Fruit fly (Drosophila melanogaster) whole organism, pupa: ENCODE data around the gene IPIP.

ENCODE experiments used
- CG10348 ChIP-seq: fragments of 200-800 bp; sonication (Bioruptor generic); IDR thresholded peaks from 2 replicates; pipeline ENCODE4 v1.3.6; 2022; ENCODE audit warnings: missing biosample characterization, missing genetic modification characterization
- CG12605 ChIP-seq: fragments of 200-800 bp; sonication (Bioruptor generic); IDR thresholded peaks from 2 replicates; pipeline ENCODE4 v1.3.6; 2022; ENCODE audit warnings: missing biosample characterization, missing genetic modification characterization
- CG13204 ChIP-seq: fragments of 200-800 bp; sonication (Bioruptor generic); optimal IDR thresholded peaks from 2 replicates; lab custom pipeline; 2018; ENCODE audit warnings: missing biosample characterization, mild to moderate bottlenecking, missing genetic modification characterization, moderate library complexity
- CG14655 ChIP-seq: fragments of 200-800 bp; sonication (Bioruptor generic); optimal IDR thresholded peaks from 3 replicates; lab custom pipeline; 2017; ENCODE audit warnings: mild to moderate bottlenecking, missing biosample characterization, missing genetic modification reagents, missing genetic modification characterization
- CG15710 ChIP-seq: fragments of 200-800 bp; sonication (Bioruptor generic); optimal IDR thresholded peaks from 2 replicates; lab custom pipeline; 2018; ENCODE audit warnings: missing biosample characterization, mild to moderate bottlenecking, missing genetic modification characterization, moderate library complexity
- CG17806 ChIP-seq: fragments of 200-800 bp; sonication (Bioruptor generic); optimal IDR thresholded peaks from 2 replicates; lab custom pipeline; 2018; ENCODE audit warnings: missing biosample characterization, mild to moderate bottlenecking, missing genetic modification characterization, moderate library complexity
- CG32121 ChIP-seq: fragments of 200-800 bp; sonication (Bioruptor generic); IDR thresholded peaks from 2 replicates; pipeline ENCODE4 v1.3.6; 2022; ENCODE audit warnings: missing biosample characterization, missing genetic modification characterization
- CG34367 ChIP-seq: fragments of 200-800 bp; sonication (Bioruptor generic); optimal IDR thresholded peaks from 2 replicates; lab custom pipeline; 2018; ENCODE audit warnings: missing biosample characterization, mild to moderate bottlenecking, missing genetic modification characterization
- CG4496 ChIP-seq: fragments of 200-800 bp; sonication (Bioruptor generic); IDR thresholded peaks from 3 replicates; pipeline ENCODE4 v1.3.6; 2022; ENCODE audit warnings: missing biosample characterization, missing genetic modification characterization
- CG8301 ChIP-seq: fragments of 200-800 bp; sonication (Bioruptor generic); optimal IDR thresholded peaks from 2 replicates; lab custom pipeline; 2018; ENCODE audit warnings: missing biosample characterization, mild to moderate bottlenecking, missing genetic modification characterization
- CG9948 ChIP-seq: fragments of 200-800 bp; sonication (Bioruptor generic); optimal IDR thresholded peaks from 2 replicates; lab custom pipeline; 2018; ENCODE audit warnings: missing biosample characterization, mild to moderate bottlenecking, missing genetic modification characterization, moderate library complexity
- D1 ChIP-seq: fragments of 200-800 bp; sonication (Bioruptor generic); optimal IDR thresholded peaks from 2 replicates; lab custom pipeline; 2018; ENCODE audit warnings: missing biosample characterization, mild to moderate bottlenecking, missing genetic modification characterization, moderate library complexity
- EcR ChIP-seq: fragments of 200-800 bp; sonication (Bioruptor generic); optimal IDR thresholded peaks from 3 replicates; lab custom pipeline; 2019; ENCODE audit warnings: missing biosample characterization, missing genetic modification characterization, mild to moderate bottlenecking, moderate library complexity, missing genetic modification reagents
- Ets98B ChIP-seq: fragments of 200-800 bp; sonication (Bioruptor generic); IDR thresholded peaks from 2 replicates; pipeline ENCODE4 v1.3.6; 2022; ENCODE audit warnings: missing biosample characterization, missing genetic modification characterization
- Pif1A ChIP-seq: fragments of 200-800 bp; sonication (Bioruptor generic); optimal IDR thresholded peaks from 3 replicates; lab custom pipeline; 2016; ENCODE audit warnings: missing biosample characterization, missing genetic modification characterization
- Pif1B ChIP-seq: fragments of 200-800 bp; sonication (Bioruptor generic); optimal IDR thresholded peaks from 3 replicates; lab custom pipeline; 2016; ENCODE audit warnings: missing biosample characterization, missing genetic modification characterization
- Snoo ChIP-seq: fragments of 200-800 bp; sonication (Bioruptor generic); optimal IDR thresholded peaks from 3 replicates; lab custom pipeline; 2017; ENCODE audit warnings: missing biosample characterization, mild to moderate bottlenecking, missing genetic modification characterization, inconsistent platforms
- fd96Ca ChIP-seq: fragments of 200-800 bp; sonication (Bioruptor generic); IDR thresholded peaks from 3 replicates; pipeline ENCODE4 v1.3.6; 2022; ENCODE audit warnings: missing biosample characterization, missing genetic modification characterization
- gl ChIP-seq: fragments of 200-800 bp; sonication (Bioruptor generic); optimal IDR thresholded peaks from 2 replicates; lab custom pipeline; 2018; ENCODE audit warnings: missing biosample characterization, mild to moderate bottlenecking, missing genetic modification characterization
- rn ChIP-seq: fragments of 200-800 bp; sonication (Bioruptor generic); IDR thresholded peaks from 2 replicates; pipeline ENCODE4 v1.3.6; 2022; ENCODE audit warnings: missing biosample characterization, missing genetic modification characterization

Gene IPIP

DNA sequence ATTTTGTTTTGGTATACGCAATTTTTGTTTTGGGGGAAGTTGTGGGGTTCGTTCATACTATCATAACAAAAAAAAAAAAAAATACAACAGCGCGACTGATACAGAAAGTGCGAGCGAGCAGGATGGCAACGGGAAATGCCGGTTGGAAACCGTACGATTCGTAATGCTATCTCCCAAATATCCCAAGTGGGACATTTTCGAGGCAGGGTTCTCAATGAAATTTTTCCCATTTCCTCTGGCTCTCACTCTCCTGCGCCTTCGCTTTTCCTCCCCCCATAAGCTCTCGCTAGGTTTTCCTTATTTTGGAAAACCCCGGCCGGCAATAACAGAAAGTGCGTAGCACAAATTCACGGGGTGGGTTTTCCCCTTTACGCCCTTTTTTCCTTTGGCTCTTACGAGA lies 44.5 kb downstream of the IPIP start:
- TF ChIP-seq CG32121, result no peak
- TF ChIP-seq fd96Ca (GFP tag; lab: Robert Waterston, UW), result no peak
- TF ChIP-seq rn (GFP tag; lab: Robert Waterston, UW), result no peak
- no peak for TF ChIP-seq CG12605 (GFP tag; lab: Robert Waterston, UW)
- TF ChIP-seq CG10348 (GFP tag; lab: Robert Waterston, UW), result no peak
- no peak for TF ChIP-seq CG4496 (GFP tag; lab: Robert Waterston, UW)
- TF ChIP-seq Pif1A, result no peak
- TF ChIP-seq CG15710 (tag; lab: Kevin White, UChicago), result no peak

DNA sequence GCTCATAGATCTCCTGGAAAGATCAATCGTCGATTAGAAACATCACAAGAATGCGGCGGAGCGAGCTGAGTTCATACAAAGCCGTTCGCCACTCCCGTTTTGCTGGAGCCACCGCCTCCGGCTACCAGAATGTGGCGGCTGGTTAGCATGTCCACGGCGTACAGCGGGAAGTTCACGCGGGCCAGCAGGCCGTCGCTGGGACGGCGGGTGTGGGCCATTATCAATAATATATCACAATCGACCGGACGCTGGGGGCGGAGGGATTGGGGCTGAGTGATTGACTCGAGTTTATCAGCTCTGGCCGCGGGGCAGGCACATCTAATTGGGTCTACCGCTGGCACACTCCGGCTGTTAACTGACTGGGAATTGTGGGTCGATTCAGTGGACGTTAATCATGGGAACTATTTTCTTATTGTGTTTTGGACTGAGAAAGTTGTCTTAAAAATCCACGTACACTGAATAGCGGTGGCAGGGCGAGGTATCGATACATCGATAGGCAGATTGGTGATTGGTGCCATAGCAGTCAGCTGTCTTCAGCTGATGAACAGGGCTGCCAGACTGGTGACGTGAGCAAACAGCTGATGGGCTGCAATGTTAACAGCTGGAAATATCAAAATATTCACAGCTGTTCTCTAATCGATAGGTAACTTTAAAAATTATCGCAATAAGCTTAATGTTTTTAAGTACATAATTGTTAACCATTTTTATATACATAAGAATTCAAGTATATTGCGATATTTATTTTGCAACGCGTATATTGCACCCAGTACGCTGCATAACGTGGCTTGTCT lies 50.9 kb downstream of the IPIP start, which contains the start of gene CG9175:
Gene CG9175, minus strand, starts transcription at position 488 of the 791 bp plus-strand sequence.
- no peak for TF ChIP-seq D1 (tag; lab: Kevin White, UChicago)
- TF ChIP-seq Snoo (tag; lab: Kevin White, UChicago), result no peak
- no peak for TF ChIP-seq CG17806 (tag; lab: Kevin White, UChicago)
- TF ChIP-seq CG4496 (GFP tag; lab: Robert Waterston, UW), result no peak
- TF ChIP-seq fd96Ca (GFP tag; lab: Robert Waterston, UW), result no peak
- no peak for TF ChIP-seq CG32121
- no peak for TF ChIP-seq EcR (GFP tag; lab: Kevin White, UChicago)
- TF ChIP-seq CG14655 (GFP tag; lab: Kevin White, UChicago), result no peak
- TF ChIP-seq Pif1B (GFP tag; lab: Kevin White, UChicago), result no peak
- TF ChIP-seq CG8301 (tag; lab: Kevin White, UChicago), result no peak
- TF ChIP-seq Pif1A, result no peak
- TF ChIP-seq CG34367 (tag; lab: Kevin White, UChicago), result no peak
- no peak for TF ChIP-seq CG10348 (GFP tag; lab: Robert Waterston, UW)
- TF ChIP-seq Ets98B (GFP tag; lab: Robert Waterston, UW), result no peak
- TF ChIP-seq CG9948 (tag; lab: Kevin White, UChicago), result no peak
- TF ChIP-seq gl, result no peak
- TF ChIP-seq CG15710 (tag; lab: Kevin White, UChicago), result no peak
- TF ChIP-seq, all 21 proteins: peak for 0

DNA sequence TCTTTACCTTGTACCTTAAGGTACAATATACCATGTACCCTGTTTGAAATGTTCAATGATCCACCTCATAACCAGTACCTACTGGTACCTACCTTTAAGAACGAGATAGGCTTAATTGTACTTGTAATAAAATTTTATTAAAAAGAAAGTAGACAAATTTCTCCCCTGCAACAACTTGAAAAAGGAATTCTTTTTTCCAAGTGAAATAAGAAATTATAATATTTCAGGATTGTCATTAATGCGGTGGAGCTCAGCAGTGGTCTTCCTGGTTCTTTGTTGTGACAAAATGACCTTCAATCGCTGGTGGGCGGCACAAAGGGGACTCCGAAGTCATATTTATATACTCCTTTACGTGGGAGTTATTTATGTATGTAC lies 51.5 kb downstream of the IPIP start:
- TF ChIP-seq CG9948 (tag; lab: Kevin White, UChicago), result no peak
- no peak for TF ChIP-seq gl
- TF ChIP-seq Ets98B (GFP tag; lab: Robert Waterston, UW), result no peak
- no peak for TF ChIP-seq CG17806 (tag; lab: Kevin White, UChicago)
- TF ChIP-seq fd96Ca (GFP tag; lab: Robert Waterston, UW), result no peak
- no peak for TF ChIP-seq Pif1A
- TF ChIP-seq rn (GFP tag; lab: Robert Waterston, UW), result no peak
- no peak for TF ChIP-seq CG13204
- TF ChIP-seq CG32121, result no peak
